Fruit fly (Drosophila melanogaster): ENCODE measurements around the gene CG15531.

The CG15531 gene

dm6 chr3R:30191462-30191874 lies 4.6 kb downstream of the CG15531 start (continued):
- no peak for TF ChIP-seq CG14965 (GFP tag; optimal IDR thresholded peaks at IDR 0.05; ENCODE audit: borderline replicate concordance)
- no peak for TF ChIP-seq pzg (GFP tag; optimal IDR thresholded peaks at IDR 0.05)
- TF ChIP-seq CG34376 (GFP tag; optimal IDR thresholded peaks at IDR 0.05): no peak
- TF ChIP-seq CG14710 (tag; optimal IDR thresholded peaks at IDR 0.05): no peak
- TF ChIP-seq wek (GFP tag; optimal IDR thresholded peaks at IDR 0.05): no peak
- TF ChIP-seq Ets65A (GFP tag): peak; percentile 97
- TF ChIP-seq CG10321 (GFP tag; IDR thresholded peaks at IDR 0.05): no peak
- peak; percentile 56 for TF ChIP-seq bcd (GFP tag; optimal IDR thresholded peaks at IDR 0.05)
- no peak for TF ChIP-seq tup (GFP tag; optimal IDR thresholded peaks at IDR 0.05)
- TF ChIP-seq CG9727 (GFP tag; optimal IDR thresholded peaks at IDR 0.05): peak; percentile 47
- peak; percentile 8 for TF ChIP-seq CG8388 (GFP tag; optimal IDR thresholded peaks at IDR 0.05)
- TF ChIP-seq CG12219 (GFP tag; optimal IDR thresholded peaks at IDR 0.05): peak; percentile 37
- TF ChIP-seq p53 (GFP tag; optimal IDR thresholded peaks at IDR 0.05): peak; percentile 10
- TF ChIP-seq usp (GFP tag; optimal IDR thresholded peaks at IDR 0.05): no peak
- no peak for TF ChIP-seq sc (optimal IDR thresholded peaks at IDR 0.05)
- peak; percentile 30 for TF ChIP-seq sc (GFP tag; optimal IDR thresholded peaks at IDR 0.05)
- TF ChIP-seq Hand (GFP tag; optimal IDR thresholded peaks at IDR 0.05): no peak
- no peak for TF ChIP-seq Mad (GFP tag; optimal IDR thresholded peaks at IDR 0.05)
- no peak for TF ChIP-seq sens-2 (GFP tag; IDR thresholded peaks at IDR 0.05)
- TF ChIP-seq Ravus (GFP tag; IDR thresholded peaks at IDR 0.05): no peak
- no peak for TF ChIP-seq CG11247 (GFP tag; IDR thresholded peaks at IDR 0.05)
- TF ChIP-seq Sox102F (GFP tag; optimal IDR thresholded peaks at IDR 0.05): peak; percentile 45
- TF ChIP-seq CG17829 (tag; optimal IDR thresholded peaks at IDR 0.05): peak; percentile 32
- TF ChIP-seq CG7745 (tag; optimal IDR thresholded peaks at IDR 0.05): no peak
- no peak for TF ChIP-seq CG15011 (GFP tag; optimal IDR thresholded peaks at IDR 0.05)
- TF ChIP-seq ro (GFP tag; IDR thresholded peaks at IDR 0.05): no peak
- no peak for TF ChIP-seq ase (GFP tag; IDR thresholded peaks at IDR 0.05)
- no peak for TF ChIP-seq CG2889 (GFP tag; IDR thresholded peaks at IDR 0.05)
- TF ChIP-seq nom (GFP tag; optimal IDR thresholded peaks at IDR 0.05): no peak
- TF ChIP-seq row (GFP tag; IDR thresholded peaks at IDR 0.05): peak; percentile 66
- TF ChIP-seq trh (GFP tag; optimal IDR thresholded peaks at IDR 0.05): no peak
- TF ChIP-seq CG2116 (GFP tag; optimal IDR thresholded peaks at IDR 0.05): no peak
- peak in 1 of 2 experiments; percentile 59 for TF ChIP-seq chif (GFP tag; optimal IDR thresholded peaks at IDR 0.05)
- no peak for TF ChIP-seq CG15479 (GFP tag; optimal IDR thresholded peaks at IDR 0.05)
- peak; percentile 27 for TF ChIP-seq gsb-n (tag; optimal IDR thresholded peaks at IDR 0.05)
- no peak for TF ChIP-seq Oaz (GFP tag; IDR thresholded peaks at IDR 0.05)
- TF ChIP-seq Xbp1 (GFP tag; optimal IDR thresholded peaks at IDR 0.05): peak; percentile 55
- TF ChIP-seq cwo (GFP tag; optimal IDR thresholded peaks at IDR 0.05): peak; percentile 39
- no peak for TF ChIP-seq hth (optimal IDR thresholded peaks at IDR 0.05)
- peak; percentile 45 for TF ChIP-seq CG13424 (tag; optimal IDR thresholded peaks at IDR 0.05)
- no peak for TF ChIP-seq amos (GFP tag; IDR thresholded peaks at IDR 0.05; ENCODE audit: partially characterized antibody)
- TF ChIP-seq ssp (GFP tag; IDR thresholded peaks at IDR 0.05): 0 out of 2 replicates have a peak, but pooled peaks have one; percentile 30
- no peak for TF ChIP-seq Nf-YA (GFP tag; IDR thresholded peaks at IDR 0.05)
- no peak for TF ChIP-seq pita (GFP tag; optimal IDR thresholded peaks at IDR 0.05)
- TF ChIP-seq CG7556 (GFP tag; optimal IDR thresholded peaks at IDR 0.05): peak; percentile 66
- TF ChIP-seq Nf-YC (tag; optimal IDR thresholded peaks at IDR 0.05): no peak
- no peak for TF ChIP-seq Gsc (GFP tag; IDR thresholded peaks at IDR 0.05)
- TF ChIP-seq zen2 (GFP tag; IDR thresholded peaks at IDR 0.05; ENCODE audit: partially characterized antibody): no peak
- peak; percentile 21 for TF ChIP-seq Ets97D (GFP tag; optimal IDR thresholded peaks at IDR 0.05)
- no peak for TF ChIP-seq CG15514 (GFP tag; optimal IDR thresholded peaks at IDR 0.05)
- no peak for TF ChIP-seq CG4360 (GFP tag; IDR thresholded peaks at IDR 0.05)
- TF ChIP-seq CG9932 (GFP tag; IDR thresholded peaks at IDR 0.05): 0 out of 2 replicates have a peak, but pooled peaks have one; percentile 1

All from whole organism, embryonic.